Fruit fly (Drosophila melanogaster) whole organism, prepupa: Measurements from ENCODE around the gene erm.

ENCODE experiments used
- CG10631 ChIP-seq: fragments of 200-800 bp; sonication (Bioruptor generic); optimal IDR thresholded peaks from 2 replicates; lab custom pipeline; 2016; ENCODE audit warnings: missing biosample characterization, missing genetic modification characterization
- CG10669 ChIP-seq: fragments of 200-800 bp; sonication (Bioruptor generic); optimal IDR thresholded peaks from 3 replicates; lab custom pipeline; 2018; ENCODE audit warnings: missing biosample characterization, mild to moderate bottlenecking, missing genetic modification characterization, moderate library complexity
- CG11294 ChIP-seq: fragments of 200-800 bp; sonication (Bioruptor generic); IDR thresholded peaks from 2 replicates; pipeline ENCODE4 v1.3.6; 2022; ENCODE audit warnings: missing biosample characterization, missing genetic modification characterization
- CG11762 ChIP-seq: fragments of 200-800 bp; sonication (Bioruptor generic); optimal IDR thresholded peaks from 3 replicates; lab custom pipeline; 2016; ENCODE audit warnings: missing biosample characterization, missing genetic modification characterization; ENCODE audit not compliant: insufficient read depth
- CG11902 ChIP-seq: fragments of 200-800 bp; sonication (Bioruptor generic); optimal IDR thresholded peaks from 3 replicates; lab custom pipeline; 2016; ENCODE audit warnings: missing biosample characterization, missing genetic modification characterization
- CG3032 ChIP-seq: fragments of 200-800 bp; optimal IDR thresholded peaks from 2 replicates; lab custom pipeline; 2019; ENCODE audit warnings: missing biosample characterization, mild to moderate bottlenecking, missing genetic modification characterization, moderate library complexity
- CG31627 ChIP-seq: fragments of 200-800 bp; sonication (Bioruptor generic); optimal IDR thresholded peaks from 3 replicates; lab custom pipeline; 2016; ENCODE audit warnings: missing biosample characterization, missing genetic modification characterization
- CG34406 ChIP-seq: fragments of 200-800 bp; sonication (Bioruptor generic); optimal IDR thresholded peaks from 3 replicates; lab custom pipeline; 2016; ENCODE audit warnings: missing biosample characterization, missing genetic modification characterization
- CG3919 ChIP-seq: fragments of 200-800 bp; sonication (Bioruptor generic); optimal IDR thresholded peaks from 3 replicates; lab custom pipeline; 2016; ENCODE audit warnings: missing biosample characterization, missing genetic modification characterization
- CG6163 ChIP-seq: fragments of 200-800 bp; sonication (Bioruptor generic); IDR thresholded peaks from 3 replicates; pipeline ENCODE4 v1.3.6; 2022; ENCODE audit warnings: missing biosample characterization, missing genetic modification characterization
- CG6792 ChIP-seq: fragments of 200-800 bp; sonication (Bioruptor generic); optimal IDR thresholded peaks from 3 replicates; lab custom pipeline; 2016; ENCODE audit warnings: missing biosample characterization, missing genetic modification characterization
- CG7368 ChIP-seq: fragments of 200-800 bp; sonication (Bioruptor generic); optimal IDR thresholded peaks from 3 replicates; lab custom pipeline; 2016; ENCODE audit warnings: missing biosample characterization, missing genetic modification characterization
- Eip75B ChIP-seq: fragments of 200-800 bp; sonication (Bioruptor generic); optimal IDR thresholded peaks from 3 replicates; lab custom pipeline; 2016; ENCODE audit warnings: missing biosample characterization, missing genetic modification characterization
- Eip78C ChIP-seq: fragments of 200-800 bp; sonication (Bioruptor generic); peaks from one replicate; lab custom pipeline; 2016; ENCODE audit warnings: missing biosample characterization, missing genetic modification characterization
- Ets21C ChIP-seq: fragments of 200-800 bp; sonication (Bioruptor generic); optimal IDR thresholded peaks from 3 replicates; lab custom pipeline; 2016; ENCODE audit warnings: missing biosample characterization, missing genetic modification characterization
- Gug ChIP-seq: fragments of 200-800 bp; sonication (Bioruptor generic); IDR thresholded peaks from 2 replicates; pipeline ENCODE4 v1.3.6; 2022; ENCODE audit warnings: missing biosample characterization, missing genetic modification characterization
- Hr39 ChIP-seq: fragments of 200-800 bp; sonication (Bioruptor generic); optimal IDR thresholded peaks from 2 replicates; lab custom pipeline; 2016; ENCODE audit warnings: missing biosample characterization, missing genetic modification characterization
- Hr4 ChIP-seq: fragments of 200-800 bp; sonication (Bioruptor generic); optimal IDR thresholded peaks from 3 replicates; lab custom pipeline; 2016; ENCODE audit warnings: missing biosample characterization, missing genetic modification characterization
- Met ChIP-seq: fragments of 200-800 bp; sonication (Bioruptor generic); optimal IDR thresholded peaks from 3 replicates; lab custom pipeline; 2016; ENCODE audit warnings: missing biosample characterization, missing genetic modification characterization
- OdsH ChIP-seq: fragments of 200-800 bp; sonication (Bioruptor generic); optimal IDR thresholded peaks from 3 replicates; lab custom pipeline; 2016; ENCODE audit warnings: missing biosample characterization, missing genetic modification characterization
- Smox ChIP-seq: fragments of 200-800 bp; sonication (Bioruptor generic); optimal IDR thresholded peaks from 3 replicates; lab custom pipeline; 2016; ENCODE audit warnings: missing biosample characterization, missing genetic modification characterization
- Sox102F ChIP-seq: fragments of 200-800 bp; sonication (Bioruptor generic); optimal IDR thresholded peaks from 2 replicates; lab custom pipeline; 2016; ENCODE audit warnings: missing biosample characterization, mild to moderate bottlenecking, missing genetic modification characterization
- Sox14 ChIP-seq: fragments of 200-800 bp; sonication (Bioruptor generic); optimal IDR thresholded peaks from 3 replicates; lab custom pipeline; 2016; ENCODE audit warnings: missing biosample characterization, missing genetic modification characterization
- achi ChIP-seq: fragments of 200-800 bp; sonication (Bioruptor generic); optimal IDR thresholded peaks from 3 replicates; lab custom pipeline; 2016; ENCODE audit warnings: missing biosample characterization, missing genetic modification characterization
- cyc ChIP-seq: fragments of 200-800 bp; sonication (Bioruptor generic); optimal IDR thresholded peaks from 3 replicates; lab custom pipeline; 2016; ENCODE audit warnings: missing biosample characterization, missing genetic modification characterization
- dsx ChIP-seq: fragments of 200-800 bp; optimal IDR thresholded peaks from 3 replicates; lab custom pipeline; 2019; ENCODE audit warnings: missing biosample characterization, mild to moderate bottlenecking, missing genetic modification characterization, moderate library complexity; ENCODE audit not compliant: poor library complexity, severe bottlenecking
- esn ChIP-seq: fragments of 200-800 bp; sonication (Bioruptor generic); optimal IDR thresholded peaks from 2 replicates; lab custom pipeline; 2016; ENCODE audit warnings: missing biosample characterization, mild to moderate bottlenecking, missing genetic modification characterization, moderate library complexity
- fd59A ChIP-seq: fragments of 200-800 bp; sonication (Bioruptor generic); optimal IDR thresholded peaks from 2 replicates; lab custom pipeline; 2017; ENCODE audit warnings: missing biosample characterization, mild to moderate bottlenecking, missing genetic modification characterization, missing genetic modification reagents
- net ChIP-seq: fragments of 200-800 bp; sonication (Bioruptor generic); optimal IDR thresholded peaks from 3 replicates; lab custom pipeline; 2016; ENCODE audit warnings: missing biosample characterization, missing genetic modification characterization
- salr ChIP-seq, 2 experiments: fragments of 200-800 bp; sonication (Bioruptor generic); optimal IDR thresholded peaks; 3 replicates each; lab custom pipeline; 2016 to 2018; ENCODE audit warnings: missing biosample characterization in 2 of 2, missing genetic modification characterization in 2 of 2, mild to moderate bottlenecking in 1 of 2
- spab ChIP-seq: fragments of 200-800 bp; sonication (Bioruptor generic); optimal IDR thresholded peaks from 2 replicates; lab custom pipeline; 2017; ENCODE audit warnings: missing biosample characterization, mild to moderate bottlenecking, missing genetic modification characterization, missing genetic modification reagents
- ss ChIP-seq, 2 experiments: fragments of 200-800 bp; sonication (Bioruptor generic); optimal IDR thresholded peaks; 2 replicates in 1 of 2; 3 replicates in 1 of 2; lab custom pipeline; 2017 to 2018; ENCODE audit warnings: mild to moderate bottlenecking in 2 of 2, missing biosample characterization in 2 of 2, missing genetic modification characterization in 2 of 2, moderate library complexity in 1 of 2
- svp ChIP-seq: fragments of 200-800 bp; sonication (Bioruptor generic); peaks from one replicate; lab custom pipeline; 2016; ENCODE audit warnings: missing biosample characterization, missing genetic modification characterization
- topi ChIP-seq: fragments of 200-800 bp; sonication (Bioruptor generic); optimal IDR thresholded peaks from 3 replicates; lab custom pipeline; 2016; ENCODE audit warnings: missing biosample characterization, missing genetic modification characterization
- vri ChIP-seq: fragments of 200-800 bp; sonication (Bioruptor generic); optimal IDR thresholded peaks from 3 replicates; lab custom pipeline; 2016; ENCODE audit warnings: missing biosample characterization, mild to moderate bottlenecking, missing genetic modification characterization

The erm gene

DNA sequence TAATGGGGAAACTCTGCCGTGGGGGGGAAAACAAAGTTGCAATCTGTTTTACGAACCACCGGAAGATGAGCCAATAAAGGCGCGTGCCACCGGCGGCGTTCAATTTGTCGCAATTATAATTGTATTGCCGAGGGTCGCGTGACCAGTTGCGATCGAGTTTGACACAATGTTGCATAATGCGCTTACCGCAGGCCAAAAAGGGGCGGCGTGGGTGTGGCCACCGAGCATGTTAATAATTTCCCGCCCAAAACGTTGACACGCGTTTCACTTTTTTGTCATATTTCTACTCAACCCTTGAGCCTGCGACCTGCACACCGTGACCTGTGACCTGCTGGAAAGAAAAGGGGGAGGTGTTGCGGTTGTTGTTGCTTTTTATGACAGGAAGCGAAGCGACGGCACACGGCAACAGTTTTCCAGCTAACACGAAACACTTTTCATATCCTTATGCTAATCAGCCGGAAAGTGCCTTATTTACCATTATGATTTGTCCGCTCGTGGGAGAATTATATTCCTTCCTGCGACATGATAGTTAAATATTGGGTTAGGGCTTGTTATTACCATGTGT, 8.1 kb downstream of the erm start:
- TF ChIP-seq OdsH (GFP tag; lab: Kevin White, UChicago), result no peak
- no peak for TF ChIP-seq Eip78C
- TF ChIP-seq fd59A (GFP tag; lab: Kevin White, UChicago), result no peak
- TF ChIP-seq salr (GFP tag; optimal IDR thresholded peaks at IDR 0.05; lab: Kevin White, UChicago), result no peak
- TF ChIP-seq Ets21C (GFP tag; lab: Kevin White, UChicago), result no peak

DNA sequence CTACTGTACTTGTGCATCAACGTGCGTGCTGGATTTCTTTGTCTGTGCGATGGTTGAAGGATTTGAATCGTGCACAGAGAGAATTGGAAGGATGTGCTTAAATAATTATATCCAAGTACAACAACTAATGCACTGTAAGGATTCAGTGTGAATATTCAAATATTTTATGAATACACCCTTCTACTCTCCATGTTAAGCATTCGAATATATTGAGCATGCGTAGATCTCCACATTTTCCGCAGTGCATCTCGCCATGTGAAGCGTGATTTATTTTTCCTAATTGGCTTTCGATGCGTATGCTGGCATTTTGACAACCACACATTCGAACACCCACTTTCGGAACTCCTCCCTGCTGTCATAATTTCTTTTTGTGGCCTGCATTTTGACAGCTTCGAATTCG, 10.1 kb downstream of the erm start:
- TF ChIP-seq Sox102F (GFP tag; lab: Kevin White, UChicago) (no peak), CG34406 (GFP tag; lab: Kevin White, UChicago) (no peak), CG6163 (no peak), svp (peak; percentile 64), Eip78C (peak; percentile 56), Ets21C (GFP tag; lab: Kevin White, UChicago) (no peak), CG11762 (no peak), Hr39 (peak; percentile 13), ss (GFP tag; optimal IDR thresholded peaks at IDR 0.05; lab: Kevin White, UChicago) (no peak), esn (GFP tag; lab: Kevin White, UChicago) (peak; percentile 36), spab (GFP tag; lab: Kevin White, UChicago) (no peak), CG11902 (GFP tag; lab: Kevin White, UChicago) (no peak), topi (GFP tag; lab: Kevin White, UChicago) (peak; percentile 11), CG10669 (no peak), Hr4 (no peak), CG31627 (GFP tag; lab: Kevin White, UChicago) (no peak), CG3032 (tag; lab: Kevin White, UChicago) (no peak), Met (GFP tag; lab: Kevin White, UChicago) (peak; percentile 40), CG3919 (GFP tag; lab: Kevin White, UChicago) (no peak), Smox (GFP tag; lab: Kevin White, UChicago) (peak; percentile 12), Sox14 (GFP tag; lab: Kevin White, UChicago) (no peak), cyc (peak; percentile 18), achi (GFP tag; lab: Kevin White, UChicago) (no peak), CG6792 (GFP tag; lab: Kevin White, UChicago) (no peak), net (GFP tag; lab: Kevin White, UChicago) (no peak)

DNA sequence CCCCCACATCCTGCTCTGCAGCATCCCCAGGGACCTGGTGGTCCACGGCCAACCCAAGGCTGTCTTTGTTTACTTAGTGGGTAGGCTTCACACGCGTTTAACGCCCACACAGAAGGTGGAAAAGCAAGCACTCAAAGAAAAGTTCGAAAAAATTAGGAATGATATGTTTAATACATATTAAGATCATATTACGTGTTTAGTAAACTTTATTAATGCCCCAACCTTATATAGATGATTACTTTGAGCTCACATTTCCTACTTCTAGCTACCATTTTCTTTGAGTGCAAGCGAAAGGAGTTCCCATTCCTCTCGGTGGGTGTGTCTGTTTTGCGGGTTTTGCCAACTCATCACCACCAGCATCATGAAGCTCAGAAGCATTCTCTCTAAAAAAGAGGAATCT, 10.7 kb downstream of the erm start:
- TF ChIP-seq Sox102F (GFP tag; lab: Kevin White, UChicago) (peak; percentile 18), Met (GFP tag; lab: Kevin White, UChicago) (peak; percentile 4), Ets21C (GFP tag; lab: Kevin White, UChicago) (no peak)

DNA sequence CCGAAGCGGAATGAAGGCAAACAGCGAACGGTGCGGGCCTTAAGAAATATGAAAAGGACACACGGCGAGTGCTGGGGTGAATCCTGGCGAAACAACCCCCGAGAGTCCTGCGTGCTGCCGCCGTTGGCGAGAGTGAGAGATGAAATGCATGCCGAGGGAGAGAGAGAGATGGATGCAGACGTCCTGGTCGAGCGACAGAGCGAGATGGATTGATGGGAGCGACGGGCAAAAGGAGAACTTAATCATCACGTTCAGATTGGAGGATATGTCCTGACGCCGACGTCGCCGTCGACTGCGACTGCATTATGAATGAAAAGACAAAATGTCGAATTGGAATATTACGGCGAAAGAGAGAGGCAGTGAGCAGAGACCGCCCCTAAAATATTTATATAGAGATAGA, 15.6 kb downstream of the erm start:
- TF ChIP-seq CG10631 (GFP tag; lab: Kevin White, UChicago) (no peak), CG34406 (GFP tag; lab: Kevin White, UChicago) (no peak), dsx (GFP tag; lab: Kevin White, UChicago) (no peak), CG31627 (GFP tag; lab: Kevin White, UChicago) (no peak), salr (GFP tag; optimal IDR thresholded peaks at IDR 0.05; lab: Kevin White, UChicago) (no peak)

DNA sequence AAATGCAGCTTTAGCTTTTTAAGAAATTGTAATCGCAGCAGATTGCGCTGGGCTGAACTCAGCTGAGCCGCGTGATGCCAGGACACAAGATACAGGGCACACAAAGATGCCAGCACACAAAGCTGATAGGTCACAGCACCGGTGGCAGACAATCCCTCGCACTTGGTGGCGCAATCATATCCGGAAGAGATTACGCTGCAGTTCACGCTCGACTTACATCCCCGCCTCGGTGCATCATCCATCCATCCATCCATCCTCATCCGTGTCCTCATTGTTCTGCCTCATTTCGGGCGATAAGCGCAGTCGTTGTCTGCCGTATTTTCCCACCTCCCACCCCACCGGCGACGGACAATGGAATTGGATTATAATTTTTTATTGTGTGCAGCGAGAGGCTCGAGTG, 22.2 kb downstream of the erm start:
- TF ChIP-seq topi (GFP tag; lab: Kevin White, UChicago) (no peak), svp (peak; percentile 93)

DNA sequence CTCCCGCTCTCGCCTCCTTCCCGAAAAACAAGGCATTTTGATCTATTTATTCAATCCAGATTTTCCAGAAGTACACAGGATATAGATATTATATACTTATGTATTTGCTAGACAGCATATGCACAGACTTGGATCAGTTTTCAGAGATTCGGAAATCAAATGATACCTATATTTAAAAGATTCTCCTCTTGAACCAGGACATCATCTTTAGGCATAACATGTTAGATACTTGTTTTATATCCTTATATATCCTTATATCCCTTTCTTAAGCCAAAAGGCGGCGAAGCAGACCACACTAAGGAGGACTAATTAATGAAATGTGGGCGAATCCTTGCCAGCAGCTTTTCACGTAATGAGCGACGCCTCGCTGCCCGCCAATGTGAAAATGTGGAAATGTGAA, 23.5 kb downstream of the erm start, which contains the start of gene CG33673:
CG33673 (minus strand) TSS at position 101 of the 400 bp plus-strand sequence.
- TF ChIP-seq CG34406 (GFP tag; lab: Kevin White, UChicago) (no peak), CG10631 (GFP tag; lab: Kevin White, UChicago) (no peak), fd59A (GFP tag; lab: Kevin White, UChicago) (no peak), Gug (GFP tag; lab: Robert Waterston, UW) (no peak), vri (GFP tag; lab: Kevin White, UChicago) (no peak), Eip75B (GFP tag; lab: Kevin White, UChicago) (no peak), Sox14 (GFP tag; lab: Kevin White, UChicago) (no peak), CG11294 (GFP tag; lab: Robert Waterston, UW) (no peak), svp (no peak), CG7368 (GFP tag; lab: Kevin White, UChicago) (no peak)
- TF ChIP-seq, all 60 proteins: peak for 0
